Worm (Caenorhabditis elegans): ENCODE measurements around the gene T03F7.7.

Gene T03F7.7

DNA sequence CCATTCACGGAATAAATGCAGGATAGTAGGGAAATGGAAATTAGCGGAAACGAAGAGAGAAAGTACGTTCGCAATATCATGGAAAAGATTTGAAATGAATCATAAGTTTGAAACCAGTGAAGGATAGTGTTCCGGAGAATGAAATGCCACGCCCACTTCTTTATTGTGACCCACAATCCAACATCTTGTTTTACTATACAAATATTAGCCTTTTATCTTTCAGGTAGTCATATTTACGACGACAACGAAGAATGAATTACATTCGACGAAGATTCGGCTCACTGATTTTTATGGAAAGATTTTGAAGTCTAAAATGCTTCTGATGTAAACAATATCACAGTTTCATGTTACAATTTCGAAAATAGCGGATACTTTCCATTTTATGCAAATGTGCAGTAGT lies 5.6 kb downstream of the T03F7.7 start, which contains the start of gene cutl-18:
Gene cutl-18, minus strand, starts transcription at position 101 of the 400 bp plus-strand sequence.
- TF ChIP-seq pha-4 (tag; optimal IDR thresholded peaks at IDR 0.05): no peak
- TF ChIP-seq mab-5 (tag; optimal IDR thresholded peaks at IDR 0.05): no peak
- no peak for TF ChIP-seq nhr-2 (tag; optimal IDR thresholded peaks at IDR 0.05)
- no peak for TF ChIP-seq sem-2 (GFP tag; optimal IDR thresholded peaks at IDR 0.05)
- no peak for TF ChIP-seq bed-3 (GFP tag; optimal IDR thresholded peaks at IDR 0.05)
- TF ChIP-seq unc-120 (tag; optimal IDR thresholded peaks at IDR 0.05; ENCODE audit: poor library complexity, severe bottlenecking): no peak
- TF ChIP-seq M03D4.4 (tag; optimal IDR thresholded peaks at IDR 0.05): no peak
- no peak for TF ChIP-seq lsy-2 (tag; optimal IDR thresholded peaks at IDR 0.05)
- TF ChIP-seq drap-1 (GFP tag; optimal IDR thresholded peaks at IDR 0.05): no peak
- no peak for TF ChIP-seq nhr-237 (tag; optimal IDR thresholded peaks at IDR 0.05)
- TF ChIP-seq ceh-43 (GFP tag; optimal IDR thresholded peaks at IDR 0.05): no peak
- no peak for TF ChIP-seq unc-39 (tag; optimal IDR thresholded peaks at IDR 0.05)
- TF ChIP-seq ham-2 (GFP tag; optimal IDR thresholded peaks at IDR 0.05): no peak
- no peak for TF ChIP-seq lin-32 (GFP tag; optimal IDR thresholded peaks at IDR 0.05)
- TF ChIP-seq nhr-76 (tag; optimal IDR thresholded peaks at IDR 0.05): no peak
- no peak for TF ChIP-seq sptf-1 (tag; optimal IDR thresholded peaks at IDR 0.05)

ce11 chrV:11320860-11321259 lies 9.6 kb downstream of the T03F7.7 start:
- TF ChIP-seq M03D4.4 (tag; optimal IDR thresholded peaks at IDR 0.05): no peak
- no peak for TF ChIP-seq ham-2 (GFP tag; optimal IDR thresholded peaks at IDR 0.05)
- TF ChIP-seq cnd-1 (tag; optimal IDR thresholded peaks at IDR 0.05): no peak
- no peak for TF ChIP-seq mep-1 (tag; optimal IDR thresholded peaks at IDR 0.05)
- TF ChIP-seq elt-1 (tag; optimal IDR thresholded peaks at IDR 0.05; ENCODE audit: borderline replicate concordance, insufficient read depth): no peak
- no peak for TF ChIP-seq ceh-39 (tag; optimal IDR thresholded peaks at IDR 0.05)

DNA sequence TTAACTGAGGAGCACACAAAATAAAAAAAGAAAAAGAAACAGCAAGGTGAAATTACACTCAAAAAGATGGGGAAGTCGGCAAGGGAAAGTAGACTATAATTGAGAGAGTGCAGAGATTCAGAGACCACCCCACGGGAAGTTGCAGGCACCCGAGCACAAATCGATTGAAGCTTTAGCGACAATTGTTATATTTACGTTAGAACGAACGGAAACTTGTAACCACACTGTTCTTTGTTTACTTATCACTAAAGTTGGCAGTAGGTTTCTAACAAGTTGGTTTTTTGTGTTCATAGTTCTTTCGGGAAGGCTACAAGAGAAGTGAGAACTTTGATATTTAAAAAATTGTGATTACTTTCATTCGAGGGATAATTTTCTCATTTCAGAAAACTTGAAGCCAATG lies 10.5 kb downstream of the T03F7.7 start, which contains the start of gene F47G9.4:
Gene F47G9.4, minus strand, starts transcription at position 98 of the 400 bp plus-strand sequence.
- TF ChIP-seq pha-4 (tag; optimal IDR thresholded peaks at IDR 0.05): peak; percentile 40
- TF ChIP-seq unc-120 (tag; optimal IDR thresholded peaks at IDR 0.05; ENCODE audit: poor library complexity, severe bottlenecking): peak; percentile 19
- TF ChIP-seq hlh-1 (tag; optimal IDR thresholded peaks at IDR 0.05): peak; percentile 48
- TF ChIP-seq zip-8 (tag; optimal IDR thresholded peaks at IDR 0.05): no peak

DNA sequence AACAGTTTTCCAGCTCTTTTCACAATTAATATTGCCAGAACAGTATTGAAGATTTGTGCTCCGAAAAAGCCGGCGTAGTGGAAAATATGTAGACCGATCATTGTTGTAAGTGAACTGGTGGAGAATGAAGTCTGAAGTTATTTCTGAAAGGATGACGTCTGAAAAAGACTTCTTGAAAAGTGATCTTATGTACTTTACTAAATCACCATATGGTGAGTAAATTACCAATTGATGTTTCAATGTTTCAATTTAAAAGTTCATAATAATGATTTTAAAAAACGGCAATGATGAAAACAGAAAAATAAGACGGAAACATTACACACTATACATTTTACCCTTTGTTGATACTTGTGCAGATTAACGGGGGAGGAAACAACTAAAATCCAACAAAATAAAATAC lies 12.5 kb downstream of the T03F7.7 start, which contains the start of gene str-141:
Gene str-141, minus strand, starts transcription at position 101 of the 400 bp plus-strand sequence.
- TF ChIP-seq M03D4.4 (tag; optimal IDR thresholded peaks at IDR 0.05) (no peak), blmp-1 (tag; optimal IDR thresholded peaks at IDR 0.05) (no peak), nhr-28 (tag; optimal IDR thresholded peaks at IDR 0.05) (no peak), ces-1 (GFP tag; optimal IDR thresholded peaks at IDR 0.05) (no peak), drap-1 (GFP tag; optimal IDR thresholded peaks at IDR 0.05) (no peak), flh-1 (GFP tag; optimal IDR thresholded peaks at IDR 0.05) (no peak), nhr-12 (tag; optimal IDR thresholded peaks at IDR 0.05) (no peak), mab-5 (tag; optimal IDR thresholded peaks at IDR 0.05) (no peak), zip-8 (tag; optimal IDR thresholded peaks at IDR 0.05) (no peak), sptf-1 (tag; optimal IDR thresholded peaks at IDR 0.05) (no peak), lin-32 (GFP tag; optimal IDR thresholded peaks at IDR 0.05) (no peak), ham-2 (GFP tag; optimal IDR thresholded peaks at IDR 0.05) (no peak), lsy-2 (tag; optimal IDR thresholded peaks at IDR 0.05) (no peak), cnd-1 (tag; optimal IDR thresholded peaks at IDR 0.05) (no peak), hlh-1 (tag; optimal IDR thresholded peaks at IDR 0.05) (no peak), nhr-2 (tag; optimal IDR thresholded peaks at IDR 0.05) (no peak)

DNA sequence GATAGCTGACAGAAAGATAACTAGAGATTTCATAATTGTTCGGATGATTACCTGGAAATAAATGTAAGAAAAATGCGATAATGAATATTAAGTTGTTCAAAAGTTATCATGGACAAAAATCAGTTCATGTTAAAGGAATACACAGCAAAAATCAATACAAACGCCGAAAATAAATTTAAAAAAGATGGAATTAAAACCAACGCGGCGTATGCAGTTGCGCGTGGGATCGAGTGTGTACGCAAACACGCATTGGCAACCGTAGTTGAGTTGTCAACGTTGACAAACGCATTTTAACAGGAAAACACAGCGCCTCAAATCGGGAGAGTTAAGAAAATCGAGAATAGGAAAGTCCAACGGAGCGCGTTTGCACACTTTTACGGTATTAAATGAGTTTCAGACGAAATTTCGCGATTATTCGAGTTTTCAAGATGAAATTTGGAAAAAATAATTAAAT lies 15.7 kb downstream of the T03F7.7 start, which contains the start of gene tmed-10:
Gene tmed-10, minus strand, starts transcription at position 51 of the 454 bp plus-strand sequence.
- TF ChIP-seq hlh-1 (tag; optimal IDR thresholded peaks at IDR 0.05): peak; percentile 22
- no peak for TF ChIP-seq nhr-237 (tag; optimal IDR thresholded peaks at IDR 0.05)
- TF ChIP-seq nhr-76 (tag; optimal IDR thresholded peaks at IDR 0.05): no peak
- no peak for TF ChIP-seq nhr-2 (tag; optimal IDR thresholded peaks at IDR 0.05)
- no peak for TF ChIP-seq mls-2 (tag; optimal IDR thresholded peaks at IDR 0.05)
- TF ChIP-seq nhr-28 (tag; optimal IDR thresholded peaks at IDR 0.05): no peak
- peak; percentile 70 for TF ChIP-seq ces-1 (GFP tag; optimal IDR thresholded peaks at IDR 0.05)
- peak; percentile 6 for TF ChIP-seq pha-4 (tag; optimal IDR thresholded peaks at IDR 0.05)
- TF ChIP-seq mep-1 (tag; optimal IDR thresholded peaks at IDR 0.05): peak; percentile 34
- TF ChIP-seq unc-120 (tag; optimal IDR thresholded peaks at IDR 0.05; ENCODE audit: poor library complexity, severe bottlenecking): peak; percentile 12
- no peak for TF ChIP-seq sptf-1 (tag; optimal IDR thresholded peaks at IDR 0.05)
- TF ChIP-seq lsy-2 (tag; optimal IDR thresholded peaks at IDR 0.05): peak; percentile 88
- peak; percentile 6 for TF ChIP-seq lin-13 (tag; optimal IDR thresholded peaks at IDR 0.05)

Data from whole organism, mixed stage, embryonic.